Worm (Caenorhabditis elegans) whole organism, mixed stage, embryonic: ENCODE results near the gene fbxa-199.

Experiments used
- M03D4.4 ChIP-seq: sonication (generic microtip); optimal IDR thresholded peaks from 2 replicates; lab custom pipeline; 2017; ENCODE audit warnings: mild to moderate bottlenecking, missing genetic modification characterization, missing compliant biosample characterization
- ceh-43 ChIP-seq: fragments of 200-800 bp; sonication (Bioruptor generic); optimal IDR thresholded peaks from 2 replicates; lab custom pipeline; 2018; ENCODE audit warnings: mild to moderate bottlenecking, missing genetic modification characterization, moderate library complexity, missing compliant biosample characterization
- ceh-83 ChIP-seq: fragments of 200-800 bp; sonication (Bioruptor generic); optimal IDR thresholded peaks from 2 replicates; lab custom pipeline; 2018; ENCODE audit warnings: mild to moderate bottlenecking, missing genetic modification characterization, missing compliant biosample characterization
- ces-1 ChIP-seq: fragments of 150-350 bp; optimal IDR thresholded peaks from 2 replicates; lab custom pipeline; 2014; ENCODE audit warnings: missing biosample characterization, missing genetic modification reagents, missing genetic modification characterization
- lsy-2 ChIP-seq: fragments of 150-350 bp; optimal IDR thresholded peaks from 2 replicates; lab custom pipeline; 2014; ENCODE audit warnings: missing biosample characterization, missing genetic modification characterization
- mab-5 ChIP-seq: fragments of 150-350 bp; optimal IDR thresholded peaks from 2 replicates; lab custom pipeline; 2014; ENCODE audit warnings: missing biosample characterization, missing genetic modification characterization
- nhr-12 ChIP-seq: fragments of 150-350 bp; optimal IDR thresholded peaks from 2 replicates; lab custom pipeline; 2014; ENCODE audit warnings: missing biosample characterization, missing genetic modification characterization
- ztf-11 ChIP-seq: fragments of 150-350 bp; optimal IDR thresholded peaks from 2 replicates; lab custom pipeline; 2014; ENCODE audit warnings: missing biosample characterization, missing genetic modification characterization

DNA sequence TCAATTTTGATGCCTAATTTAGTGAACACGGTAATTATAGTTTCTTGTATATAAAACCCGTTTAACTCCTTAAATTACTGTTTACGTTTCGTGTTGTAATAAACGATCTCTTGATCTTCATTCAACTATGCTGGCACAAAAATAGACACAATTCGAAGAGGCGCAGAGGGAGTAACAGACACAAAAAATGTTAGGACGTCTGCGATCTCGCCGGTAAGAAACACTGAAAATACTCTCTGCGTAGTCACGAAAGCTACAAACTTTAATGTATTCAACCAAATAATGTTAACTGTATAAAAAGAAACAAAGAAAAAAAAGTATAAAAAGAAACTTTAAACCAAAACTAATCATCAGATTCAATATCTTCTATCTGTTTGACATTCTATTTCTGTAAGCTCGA, 17.8 kb downstream of the fbxa-199 start, which contains the start of gene dhs-23:
- TF ChIP-seq lsy-2 (tag; lab: Kevin White, UChicago), result no peak
- no peak for TF ChIP-seq ceh-43
- TF ChIP-seq ces-1 (GFP tag; lab: Kevin White, UChicago), result no peak
- no peak for TF ChIP-seq M03D4.4 (tag; lab: Kevin White, UChicago)
- no peak for TF ChIP-seq ceh-83 (GFP tag; lab: Kevin White, UChicago)
- TF ChIP-seq mab-5 (tag; lab: Kevin White, UChicago), result no peak
- no peak for TF ChIP-seq nhr-12 (tag; lab: Kevin White, UChicago)
- TF ChIP-seq ztf-11 (tag; lab: Kevin White, UChicago), result no peak
